Worm (Caenorhabditis elegans) whole organism, L2 larva: ENCODE results near the gene pmp-3.

ENCODE experiments used
- ama-1 ChIP-seq: fragments of 150-350 bp; optimal IDR thresholded peaks from 2 replicates; lab custom pipeline; 2018; ENCODE audit warnings: inconsistent platforms
- elt-1 ChIP-seq: fragments of 150-350 bp; optimal IDR thresholded peaks from 2 replicates; lab custom pipeline; 2014; ENCODE audit warnings: missing biosample characterization, missing genetic modification characterization
- nhr-11 ChIP-seq: fragments of 150-350 bp; optimal IDR thresholded peaks from 2 replicates; lab custom pipeline; 2014; ENCODE audit warnings: missing biosample characterization, missing genetic modification characterization
- nhr-23 ChIP-seq: fragments of 150-350 bp; optimal IDR thresholded peaks from 2 replicates; lab custom pipeline; 2014; ENCODE audit warnings: missing biosample characterization, missing genetic modification reagents, missing genetic modification characterization
- nhr-25 ChIP-seq: fragments of 150-350 bp; sonication (generic microtip); optimal IDR thresholded peaks from 3 replicates; lab custom pipeline; 2014; ENCODE audit warnings: missing biosample characterization, missing genetic modification characterization
- skn-1 ChIP-seq: sonication (generic microtip); optimal IDR thresholded peaks from 2 replicates; lab custom pipeline; 2017; ENCODE audit warnings: missing biosample characterization, missing genetic modification characterization
- snpc-4 ChIP-seq: fragments of 150-350 bp; optimal IDR thresholded peaks from 2 replicates; lab custom pipeline; 2014; ENCODE audit warnings: missing biosample characterization, missing genetic modification characterization
- unc-39 ChIP-seq: fragments of 150-350 bp; optimal IDR thresholded peaks from 2 replicates; lab custom pipeline; 2014; ENCODE audit warnings: missing biosample characterization, missing genetic modification characterization
- zag-1 ChIP-seq: fragments of 150-350 bp; optimal IDR thresholded peaks from 2 replicates; lab custom pipeline; 2014; ENCODE audit warnings: missing biosample characterization, missing genetic modification characterization
- ztf-4 ChIP-seq: fragments of 150-350 bp; optimal IDR thresholded peaks from 2 replicates; lab custom pipeline; 2014; ENCODE audit warnings: missing biosample characterization, missing genetic modification characterization

DNA sequence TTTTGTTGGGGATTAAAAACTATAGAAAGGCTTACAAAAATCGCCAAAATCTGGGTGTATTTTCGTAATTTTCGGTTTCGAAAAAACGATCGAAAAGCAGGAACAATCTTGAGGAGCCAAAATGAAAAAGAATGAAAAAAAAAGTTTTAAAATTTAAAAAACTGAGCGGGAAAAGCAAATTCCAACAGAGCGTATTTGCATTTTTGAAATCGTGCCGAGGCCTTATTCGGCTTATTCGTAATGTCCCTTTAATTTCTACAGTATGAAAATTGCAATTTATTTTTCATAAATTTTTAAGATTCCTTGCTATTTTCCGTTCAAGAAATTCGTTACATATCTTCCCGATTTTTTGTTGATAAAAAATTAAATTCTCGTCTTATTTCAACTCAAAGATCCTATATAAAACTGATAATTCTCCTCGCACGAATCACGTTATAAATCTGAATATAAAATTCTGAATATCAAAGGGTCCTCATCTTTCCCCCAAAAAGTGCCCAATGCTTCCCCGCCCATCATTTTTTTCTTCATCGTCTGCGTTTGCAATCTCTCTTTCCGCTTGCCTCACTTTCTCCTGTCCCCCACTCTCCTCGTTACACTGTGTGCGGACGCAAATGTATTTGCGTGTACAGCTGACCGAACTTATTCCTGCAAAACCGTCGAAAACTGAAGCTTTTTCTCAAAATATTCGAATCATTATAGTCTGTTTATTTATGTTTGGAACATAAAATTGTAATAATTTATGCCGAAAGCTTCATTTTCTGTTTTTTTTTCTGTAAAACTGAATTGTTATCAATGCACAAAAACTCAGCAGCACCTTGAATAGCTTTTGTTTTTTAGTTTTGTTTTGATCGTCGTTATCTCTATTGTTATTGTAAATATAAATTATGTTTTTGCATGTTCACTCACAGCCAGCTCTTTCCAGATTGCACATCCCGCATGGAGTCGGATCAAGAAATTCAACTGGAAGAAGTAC is at the start of gene pmp-3, which contains the start of gene rfc-1:
- TF ChIP-seq skn-1 (peak; percentile 2), nhr-11 (tag; lab: Kevin White, UChicago) (no peak), ztf-4 (no peak), zag-1 (no peak), nhr-23 (tag; lab: Kevin White, UChicago) (no peak), elt-1 (tag; lab: Kevin White, UChicago) (no peak), unc-39 (no peak), ama-1 (lab: Kevin White, UChicago) (no peak), nhr-25 (peak; percentile 13), snpc-4 (tag; lab: Kevin White, UChicago) (no peak)
